Worm (Caenorhabditis elegans) whole organism, L2 larva: ENCODE measurements around the gene F44A2.7.

ENCODE experiments used
- egl-27 ChIP-seq: sonication (generic microtip); optimal IDR thresholded peaks from 3 replicates; lab custom pipeline; 2017; ENCODE audit warnings: missing biosample characterization, missing genetic modification reagents, missing genetic modification characterization
- nhr-237 ChIP-seq: fragments of 150-350 bp; optimal IDR thresholded peaks from 2 replicates; lab custom pipeline; 2014; ENCODE audit warnings: missing biosample characterization, missing genetic modification characterization
- unc-55 ChIP-seq: fragments of 150-350 bp; sonication (generic microtip); optimal IDR thresholded peaks from 3 replicates; lab custom pipeline; 2014; ENCODE audit warnings: missing biosample characterization, missing genetic modification reagents, missing genetic modification characterization

ce11 chrV:9293359-9293758, 27.9 kb upstream of the F44A2.7 start:
- TF ChIP-seq unc-55 (GFP tag; lab: Kevin White, UChicago) = peak; percentile 29
- no peak for TF ChIP-seq egl-27 (tag; lab: Kevin White, UChicago)
- TF ChIP-seq nhr-237 (tag; lab: Kevin White, UChicago) = no peak
